Worm (Caenorhabditis elegans): ENCODE data around the gene rpn-3.

The rpn-3 gene

ce11 chrIII:8439312-8439711 lies 7.8 kb upstream of the rpn-3 start, which contains the start of gene pqn-96:
TSS of gene pqn-96 (minus strand) at chrIII:8439412.
- TF ChIP-seq unc-86 (tag; optimal IDR thresholded peaks at IDR 0.05) (no peak), unc-55 (GFP tag; optimal IDR thresholded peaks at IDR 0.05) (no peak), ceh-14 (tag; optimal IDR thresholded peaks at IDR 0.05) (no peak), K02D7.2 (tag; optimal IDR thresholded peaks at IDR 0.05) (no peak), ceh-19 (GFP tag; optimal IDR thresholded peaks at IDR 0.05) (no peak), nhr-11 (tag; optimal IDR thresholded peaks at IDR 0.05) (no peak), ceh-9 (tag; optimal IDR thresholded peaks at IDR 0.05) (no peak), pax-1 (tag; optimal IDR thresholded peaks at IDR 0.05) (no peak), npax-4 (tag; optimal IDR thresholded peaks at IDR 0.05) (no peak), tbx-7 (tag; optimal IDR thresholded peaks at IDR 0.05) (no peak), hlh-13 (GFP tag; optimal IDR thresholded peaks at IDR 0.05) (no peak), ttx-3 (tag; optimal IDR thresholded peaks at IDR 0.05) (no peak), ama-1 (optimal IDR thresholded peaks at IDR 0.05) (no peak), fax-1 (tag; optimal IDR thresholded peaks at IDR 0.05) (no peak)

- TF ChIP-seq ceh-30 (tag; optimal IDR thresholded peaks at IDR 0.05) (peak; percentile 82), tbx-2 (tag; optimal IDR thresholded peaks at IDR 0.05) (no peak), nfya-1 (tag; optimal IDR thresholded peaks at IDR 0.05) (peak; percentile 22)
Measured at ce11 chrIII:8443557-8444131, 3.5 kb upstream of the rpn-3 start, which contains the start of gene ufbp-1. TSS of gene ufbp-1 (minus strand) at chrIII:8443607.

ce11 chrIII:8444433-8445090 lies 2.6 kb upstream of the rpn-3 start:
- TF ChIP-seq ceh-48 (tag; optimal IDR thresholded peaks at IDR 0.05) (no peak), pqm-1 (tag; optimal IDR thresholded peaks at IDR 0.05) (no peak), sox-2 (GFP tag; IDR thresholded peaks at IDR 0.05) (no peak), ceh-22 (tag; optimal IDR thresholded peaks at IDR 0.05) (no peak), che-1 (tag; optimal IDR thresholded peaks at IDR 0.05) (no peak), ref-2 (tag; optimal IDR thresholded peaks at IDR 0.05) (no peak), C38D4.7 (GFP tag; optimal IDR thresholded peaks at IDR 0.05) (no peak), ceh-34 (tag; optimal IDR thresholded peaks at IDR 0.05) (no peak), lim-6 (tag; optimal IDR thresholded peaks at IDR 0.05) (no peak), ceh-18 (tag; optimal IDR thresholded peaks at IDR 0.05) (no peak), elt-2 (tag; optimal IDR thresholded peaks at IDR 0.05) (no peak), ceh-6 (GFP tag; optimal IDR thresholded peaks at IDR 0.05) (no peak), Y22D7AL.16 (tag; optimal IDR thresholded peaks at IDR 0.05) (no peak), hlh-30 (tag; optimal IDR thresholded peaks at IDR 0.05; ENCODE audit: insufficient read depth) (no peak), odd-2 (tag; optimal IDR thresholded peaks at IDR 0.05) (no peak), pha-4 (tag; optimal IDR thresholded peaks at IDR 0.05) (no peak), ceh-19 (GFP tag; optimal IDR thresholded peaks at IDR 0.05) (no peak), pag-3 (tag; optimal IDR thresholded peaks at IDR 0.05; ENCODE audit: borderline replicate concordance) (no peak), ceh-45 (GFP tag; IDR thresholded peaks at IDR 0.05) (no peak), F13H6.1 (tag; optimal IDR thresholded peaks at IDR 0.05) (no peak)

DNA sequence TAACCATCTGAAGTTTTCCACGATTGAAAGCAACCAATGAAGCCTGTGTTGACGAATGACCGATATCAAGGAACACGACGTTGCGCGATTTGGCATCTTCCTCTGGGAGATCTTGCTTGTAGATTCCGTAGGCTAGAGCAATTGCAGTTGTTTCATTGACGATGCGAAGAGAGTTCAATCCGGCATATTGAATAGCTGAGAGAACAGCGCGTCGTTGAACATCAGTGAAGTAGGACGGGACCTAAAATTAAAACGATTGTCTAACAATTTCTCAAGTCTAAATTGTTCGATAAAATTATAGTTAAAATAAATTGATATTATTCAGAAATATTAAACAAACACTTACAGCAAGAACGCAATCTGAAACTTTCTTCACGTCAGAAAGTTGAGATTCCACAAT lies 1.1 kb upstream of the rpn-3 start:
- TF ChIP-seq K02D7.2 (tag; optimal IDR thresholded peaks at IDR 0.05) = no peak
- TF ChIP-seq F13H6.1 (tag; optimal IDR thresholded peaks at IDR 0.05) = no peak
- no peak for TF ChIP-seq mec-3 (tag; optimal IDR thresholded peaks at IDR 0.05; ENCODE audit: borderline replicate concordance)
- TF ChIP-seq lim-6 (tag; optimal IDR thresholded peaks at IDR 0.05) = no peak
- TF ChIP-seq pax-1 (tag; optimal IDR thresholded peaks at IDR 0.05) = no peak
- no peak for TF ChIP-seq ama-1 (optimal IDR thresholded peaks at IDR 0.05)
- no peak for TF ChIP-seq odd-2 (tag; optimal IDR thresholded peaks at IDR 0.05)
- TF ChIP-seq pag-3 (tag; optimal IDR thresholded peaks at IDR 0.05; ENCODE audit: borderline replicate concordance) = no peak
- TF ChIP-seq fkh-6 (tag; optimal IDR thresholded peaks at IDR 0.05) = no peak
- no peak for TF ChIP-seq ref-2 (tag; optimal IDR thresholded peaks at IDR 0.05)
- no peak for TF ChIP-seq che-1 (tag; optimal IDR thresholded peaks at IDR 0.05)
- no peak for TF ChIP-seq ceh-2 (tag; optimal IDR thresholded peaks at IDR 0.05)
